Fruit fly (Drosophila melanogaster) whole organism, embryonic: Measurements from ENCODE around the gene bb8.
A peak's percentile ranks its signal among the peaks of the same experiment; 100 is the strongest.

Source experiments
- Adf1 ChIP-seq: fragments of 200-800 bp; sonication (Bioruptor generic); IDR thresholded peaks from 2 replicates; pipeline ENCODE4 v1.3.6; 2022; ENCODE audit warnings: missing biosample characterization, missing genetic modification characterization
- Blimp-1 ChIP-seq: fragments of 200-800 bp; sonication (Bioruptor generic); optimal IDR thresholded peaks from 3 replicates; lab custom pipeline; 2018; ENCODE audit warnings: missing biosample characterization, missing genetic modification characterization, mild to moderate bottlenecking, moderate library complexity, missing genetic modification reagents
- CG10267 ChIP-seq: fragments of 200-800 bp; sonication (Bioruptor generic); optimal IDR thresholded peaks from 2 replicates; lab custom pipeline; 2018; ENCODE audit warnings: missing biosample characterization, mild to moderate bottlenecking, missing genetic modification characterization, moderate library complexity
- CG11696 ChIP-seq: fragments of 200-800 bp; sonication (Bioruptor generic); IDR thresholded peaks from 2 replicates; pipeline ENCODE4 v1.3.6; 2022; ENCODE audit warnings: missing biosample characterization, missing genetic modification characterization
- CG12104 ChIP-seq: fragments of 200-800 bp; sonication (Bioruptor generic); optimal IDR thresholded peaks from 3 replicates; lab custom pipeline; 2016; ENCODE audit warnings: missing biosample characterization, missing genetic modification characterization
- CG12155 ChIP-seq: fragments of 200-800 bp; sonication (Bioruptor generic); optimal IDR thresholded peaks from 3 replicates; lab custom pipeline; 2016; ENCODE audit warnings: missing biosample characterization, missing genetic modification characterization
- CG12299 ChIP-seq: fragments of 200-800 bp; sonication (Bioruptor generic); optimal IDR thresholded peaks from 2 replicates; lab custom pipeline; 2018; ENCODE audit warnings: missing biosample characterization, mild to moderate bottlenecking, missing genetic modification characterization
- CG14441 ChIP-seq: fragments of 200-800 bp; sonication (Bioruptor generic); IDR thresholded peaks from 2 replicates; pipeline ENCODE4 v1.3.6; 2022; ENCODE audit warnings: missing biosample characterization, missing genetic modification characterization
- CG16813 ChIP-seq: fragments of 200-800 bp; sonication (Bioruptor generic); IDR thresholded peaks from 3 replicates; pipeline ENCODE4 v1.3.6; 2022; ENCODE audit warnings: missing biosample characterization, missing genetic modification characterization; ENCODE audit not compliant: partially characterized antibody
- CG1792 ChIP-seq: fragments of 200-800 bp; sonication (Bioruptor generic); optimal IDR thresholded peaks from 2 replicates; lab custom pipeline; 2016; ENCODE audit warnings: missing biosample characterization, missing genetic modification characterization
- CG18764 ChIP-seq: fragments of 200-800 bp; sonication (Bioruptor generic); optimal IDR thresholded peaks from 3 replicates; lab custom pipeline; 2016; ENCODE audit warnings: missing biosample characterization, missing genetic modification characterization
- CG30403 ChIP-seq: fragments of 200-800 bp; sonication (Bioruptor generic); optimal IDR thresholded peaks from 3 replicates; lab custom pipeline; 2016; ENCODE audit warnings: missing biosample characterization, missing genetic modification characterization
- CG31365 ChIP-seq: fragments of 200-800 bp; sonication (Bioruptor generic); optimal IDR thresholded peaks from 2 replicates; lab custom pipeline; 2018; ENCODE audit warnings: missing biosample characterization, mild to moderate bottlenecking, missing genetic modification characterization
- CG32532 ChIP-seq: fragments of 200-800 bp; sonication (Bioruptor generic); IDR thresholded peaks from 2 replicates; pipeline ENCODE4 v1.3.6; 2022; ENCODE audit warnings: missing biosample characterization, missing genetic modification characterization
- CG4404 ChIP-seq: fragments of 200-800 bp; sonication (Bioruptor generic); IDR thresholded peaks from 2 replicates; pipeline ENCODE4 v1.3.6; 2022; ENCODE audit warnings: missing biosample characterization, missing genetic modification characterization
- CG6854 ChIP-seq: fragments of 200-800 bp; sonication (Bioruptor generic); optimal IDR thresholded peaks from 3 replicates; lab custom pipeline; 2017; ENCODE audit warnings: missing biosample characterization, mild to moderate bottlenecking, missing genetic modification characterization
- CG7372 ChIP-seq: fragments of 200-800 bp; sonication (Bioruptor generic); IDR thresholded peaks from 2 replicates; pipeline ENCODE4 v1.3.6; 2022; ENCODE audit warnings: missing biosample characterization, missing genetic modification characterization
- D ChIP-seq, 2 experiments: fragments of 200-800 bp in 1 of 2; fragments of >200 bp in 1 of 2; sonication (Bioruptor generic) in 1 of 2; optimal IDR thresholded peaks; 2 replicates in 1 of 2; 3 replicates in 1 of 2; lab custom pipeline; 2017; ENCODE audit warnings: mild to moderate bottlenecking in 1 of 2, missing biosample characterization in 1 of 2, missing genetic modification characterization in 1 of 2, missing genetic modification reagents in 1 of 2
- D19A ChIP-seq: fragments of 200-800 bp; optimal IDR thresholded peaks from 3 replicates; lab custom pipeline; 2019; ENCODE audit warnings: missing biosample characterization, mild to moderate bottlenecking, missing genetic modification characterization, moderate library complexity
- D19B ChIP-seq: fragments of 200-800 bp; sonication (Bioruptor generic); optimal IDR thresholded peaks from 2 replicates; lab custom pipeline; 2017; ENCODE audit warnings: missing biosample characterization, mild to moderate bottlenecking, missing genetic modification characterization
- Ets97D ChIP-seq: fragments of 200-800 bp; sonication (Bioruptor generic); optimal IDR thresholded peaks from 3 replicates; lab custom pipeline; 2016; ENCODE audit warnings: missing biosample characterization, missing genetic modification characterization
- Fer2 ChIP-seq: fragments of 200-800 bp; sonication (Bioruptor generic); optimal IDR thresholded peaks from 2 replicates; lab custom pipeline; 2018; ENCODE audit warnings: missing biosample characterization, mild to moderate bottlenecking, missing genetic modification characterization, moderate library complexity
- HLH3B ChIP-seq: fragments of 200-800 bp; sonication (Bioruptor generic); IDR thresholded peaks from 2 replicates; pipeline ENCODE4 v1.3.6; 2022; ENCODE audit warnings: missing biosample characterization, missing genetic modification characterization
- HLH4C ChIP-seq: fragments of 200-800 bp; sonication (Bioruptor generic); IDR thresholded peaks from 3 replicates; pipeline ENCODE4 v1.3.6; 2022; ENCODE audit warnings: missing biosample characterization, missing genetic modification characterization; ENCODE audit not compliant: partially characterized antibody
- Hr78 ChIP-seq, 2 experiments: fragments of 200-800 bp in 1 of 2; fragments of >200 bp in 1 of 2; sonication (Bioruptor generic) in 1 of 2; optimal IDR thresholded peaks; 2 replicates each; lab custom pipeline; 2017 to 2019; ENCODE audit warnings: missing biosample characterization in 2 of 2, missing genetic modification characterization in 2 of 2, mild to moderate bottlenecking in 1 of 2, moderate library complexity in 1 of 2
- Meics ChIP-seq: fragments of 200-800 bp; sonication (Bioruptor generic); optimal IDR thresholded peaks from 2 replicates; lab custom pipeline; 2017; ENCODE audit warnings: missing biosample characterization, mild to moderate bottlenecking, missing genetic modification characterization
- NC2β ChIP-seq: fragments of 200-800 bp; sonication (Bioruptor generic); optimal IDR thresholded peaks from 2 replicates; lab custom pipeline; 2016; ENCODE audit warnings: missing biosample characterization, missing genetic modification characterization
- Ptx1 ChIP-seq: fragments of 200-800 bp; sonication (Bioruptor generic); IDR thresholded peaks from 2 replicates; pipeline ENCODE4 v1.3.6; 2022; ENCODE audit warnings: missing biosample characterization, missing genetic modification characterization
- Sry-δ ChIP-seq: fragments of 200-800 bp; sonication (Bioruptor generic); optimal IDR thresholded peaks from 2 replicates; lab custom pipeline; 2016; ENCODE audit warnings: missing biosample characterization, missing genetic modification characterization
- Stat92E ChIP-seq, 3 experiments: fragments of >200 bp in 2 of 3; fragments of 200-800 bp in 1 of 3; sonication (Bioruptor generic) in 1 of 3; optimal IDR thresholded peaks; 2 replicates each; lab custom pipeline; 2017 to 2019; ENCODE audit warnings: missing biosample characterization in 3 of 3, missing genetic modification characterization in 3 of 3, mild to moderate bottlenecking in 1 of 3, moderate library complexity in 1 of 3
- amos ChIP-seq: fragments of 200-800 bp; sonication (Bioruptor generic); IDR thresholded peaks from 2 replicates; pipeline ENCODE4 v1.3.6; 2022; ENCODE audit warnings: missing biosample characterization, missing genetic modification characterization; ENCODE audit not compliant: partially characterized antibody
- chn ChIP-seq: fragments of 200-800 bp; sonication (Bioruptor generic); optimal IDR thresholded peaks from 2 replicates; lab custom pipeline; 2016; ENCODE audit warnings: missing biosample characterization, missing genetic modification characterization
- grau ChIP-seq: fragments of 200-800 bp; optimal IDR thresholded peaks from 3 replicates; lab custom pipeline; 2019; ENCODE audit warnings: missing biosample characterization, mild to moderate bottlenecking, missing genetic modification characterization, moderate library complexity
- gt ChIP-seq: fragments of 200-800 bp; sonication (Bioruptor generic); IDR thresholded peaks from 2 replicates; pipeline ENCODE4 v1.3.6; 2022; ENCODE audit warnings: missing biosample characterization, missing genetic modification characterization
- inv ChIP-seq: fragments of 200-800 bp; sonication (Bioruptor generic); IDR thresholded peaks from 2 replicates; pipeline ENCODE4 v1.3.6; 2022; ENCODE audit warnings: missing biosample characterization, missing genetic modification characterization; ENCODE audit not compliant: partially characterized antibody
- kah ChIP-seq: fragments of 200-800 bp; sonication (Bioruptor generic); optimal IDR thresholded peaks from 2 replicates; lab custom pipeline; 2018; ENCODE audit warnings: missing biosample characterization, mild to moderate bottlenecking, missing genetic modification characterization
- klu ChIP-seq: fragments of 200-800 bp; sonication (Bioruptor generic); IDR thresholded peaks from 2 replicates; pipeline ENCODE4 v1.3.6; 2022; ENCODE audit warnings: missing biosample characterization, missing genetic modification characterization
- lmd ChIP-seq: fragments of 200-800 bp; sonication (Bioruptor generic); IDR thresholded peaks from 2 replicates; pipeline ENCODE4 v1.3.6; 2022; ENCODE audit warnings: missing biosample characterization, missing genetic modification characterization
- nerfin-1 ChIP-seq: fragments of 200-800 bp; sonication (Bioruptor generic); optimal IDR thresholded peaks from 3 replicates; lab custom pipeline; 2019; ENCODE audit warnings: missing biosample characterization, mild to moderate bottlenecking, missing genetic modification characterization, moderate library complexity
- nmo ChIP-seq: fragments of 200-800 bp; sonication (Bioruptor generic); optimal IDR thresholded peaks from 2 replicates; lab custom pipeline; 2018; ENCODE audit warnings: missing biosample characterization, mild to moderate bottlenecking, missing genetic modification characterization, moderate library complexity
- pros ChIP-seq: fragments of 200-800 bp; sonication (Bioruptor generic); optimal IDR thresholded peaks from 3 replicates; lab custom pipeline; 2019; ENCODE audit warnings: missing biosample characterization, mild to moderate bottlenecking, missing genetic modification characterization, moderate library complexity
- ranshi ChIP-seq: fragments of 200-800 bp; sonication (Bioruptor generic); IDR thresholded peaks from 2 replicates; pipeline ENCODE4 v1.3.6; 2022; ENCODE audit warnings: missing biosample characterization, missing genetic modification characterization
- run ChIP-seq: fragments of 200-800 bp; sonication (Bioruptor generic); optimal IDR thresholded peaks from 3 replicates; lab custom pipeline; 2018; ENCODE audit warnings: missing biosample characterization, mild to moderate bottlenecking, missing genetic modification characterization
- sqz ChIP-seq: fragments of 200-800 bp; sonication (Bioruptor generic); optimal IDR thresholded peaks from 3 replicates; lab custom pipeline; 2018; ENCODE audit warnings: missing biosample characterization, mild to moderate bottlenecking, missing genetic modification characterization
- stwl ChIP-seq: fragments of 200-800 bp; sonication (Bioruptor generic); optimal IDR thresholded peaks from 3 replicates; lab custom pipeline; 2018; ENCODE audit warnings: missing biosample characterization, mild to moderate bottlenecking, missing genetic modification characterization, moderate library complexity
- tll ChIP-seq, 2 experiments: fragments of 200-800 bp in 1 of 2; fragments of >200 bp in 1 of 2; sonication (Bioruptor generic) in 1 of 2; optimal IDR thresholded peaks; 2 replicates each; lab custom pipeline; 2017 to 2019; ENCODE audit warnings: missing biosample characterization in 2 of 2, missing genetic modification characterization in 2 of 2, mild to moderate bottlenecking in 1 of 2, moderate library complexity in 1 of 2
- tna ChIP-seq: fragments of 200-800 bp; sonication (Bioruptor generic); IDR thresholded peaks from 2 replicates; pipeline ENCODE4 v1.3.6; 2022; ENCODE audit warnings: missing biosample characterization, missing genetic modification characterization; ENCODE audit not compliant: partially characterized antibody
- zf30C ChIP-seq: fragments of 200-800 bp; sonication (Bioruptor generic); optimal IDR thresholded peaks from 3 replicates; lab custom pipeline; 2018; ENCODE audit warnings: missing biosample characterization, mild to moderate bottlenecking, missing genetic modification characterization

The bb8 gene

dm6 chr3R:23257986-23258427 is 32.0 kb downstream of the bb8 start, which contains the start of the genes wda and Pex11c (continued):
- TF ChIP-seq HLH3B (GFP tag; lab: Robert Waterston, UW) (peak; percentile 91), klu (GFP tag; lab: Robert Waterston, UW) (peak; percentile 80; the same call in 1 of the 2 replicates), nerfin-1 (tag; lab: Kevin White, UChicago) (peak; percentile 53), inv (GFP tag; lab: Robert Waterston, UW) (peak; percentile 59; the same call in 1 of the 2 replicates), D19B (GFP tag; lab: Kevin White, UChicago) (peak; percentile 44), CG12299 (tag; lab: Kevin White, UChicago) (peak; percentile 77), CG30403 (GFP tag; lab: Kevin White, UChicago) (peak; percentile 88), CG4404 (GFP tag; lab: Robert Waterston, UW) (peak; percentile 84), Sry-δ (GFP tag; lab: Kevin White, UChicago) (peak; percentile 71), Stat92E (GFP tag; optimal IDR thresholded peaks at IDR 0.05; lab: Kevin White, UChicago) (peak in 1 of 3 experiments; percentile 73), CG12155 (GFP tag; lab: Kevin White, UChicago) (peak; percentile 83), stwl (peak; percentile 60), nmo (GFP tag; lab: Kevin White, UChicago) (peak; percentile 87), grau (tag; lab: Kevin White, UChicago) (peak; percentile 92), kah (no peak), CG6854 (GFP tag; lab: Kevin White, UChicago) (peak; percentile 53), NC2β (GFP tag; lab: Kevin White, UChicago) (peak; percentile 19), Meics (peak; percentile 75), HLH4C (peak; percentile 61; the same call in 1 of the 3 replicates), D19A (tag; lab: Kevin White, UChicago) (peak; percentile 79), CG10267 (tag; lab: Kevin White, UChicago) (peak; percentile 89), Hr78 (GFP tag; optimal IDR thresholded peaks at IDR 0.05; lab: Kevin White, UChicago) (no peak), lmd (GFP tag; lab: Robert Waterston, UW) (peak; percentile 87; the same call in 1 of the 2 replicates), CG14441 (GFP tag; lab: Robert Waterston, UW) (peak; percentile 82), Ptx1 (GFP tag; lab: Robert Waterston, UW) (peak; percentile 95), CG1792 (GFP tag; lab: Kevin White, UChicago) (no peak), zf30C (GFP tag; lab: Kevin White, UChicago) (no peak), CG7372 (GFP tag; lab: Robert Waterston, UW) (peak; percentile 89), pros (no peak), tll (GFP tag; optimal IDR thresholded peaks at IDR 0.05; lab: Kevin White, UChicago) (peak in 1 of 2 experiments; percentile 64), CG32532 (GFP tag; lab: Robert Waterston, UW) (no peak; the same call in 1 of the 2 replicates), CG12104 (GFP tag; lab: Kevin White, UChicago) (peak; percentile 70), run (tag; lab: Kevin White, UChicago) (peak; percentile 77), ranshi (GFP tag; lab: Robert Waterston, UW) (no peak; the same call in none of the 2 replicates), Ets97D (GFP tag; lab: Kevin White, UChicago) (no peak), Fer2 (tag; lab: Kevin White, UChicago) (peak; percentile 44), CG16813 (GFP tag; lab: Robert Waterston, UW) (peak; percentile 69), gt (peak; percentile 80), chn (GFP tag; lab: Kevin White, UChicago) (peak; percentile 29), D (optimal IDR thresholded peaks at IDR 0.05; lab: Kevin White, UChicago) (no peak), D (GFP tag; optimal IDR thresholded peaks at IDR 0.05; lab: Kevin White, UChicago) (peak; percentile 52), Adf1 (GFP tag; lab: Robert Waterston, UW) (peak; percentile 59), Blimp-1 (GFP tag; lab: Kevin White, UChicago) (peak; percentile 59), CG18764 (GFP tag; lab: Kevin White, UChicago) (peak; percentile 62), CG31365 (tag; lab: Kevin White, UChicago) (no peak), tna (GFP tag; lab: Robert Waterston, UW) (peak; percentile 65), sqz (peak; percentile 25), amos (GFP tag; lab: Robert Waterston, UW) (peak; percentile 77), CG11696 (GFP tag; lab: Robert Waterston, UW) (peak; percentile 72)
